Worm (Caenorhabditis elegans) whole organism, late embryonic: Measurements from ENCODE around the gene str-146.

Experiments used
- ceh-19 ChIP-seq: fragments of 200-800 bp; sonication (Bioruptor generic); optimal IDR thresholded peaks from 2 replicates; lab custom pipeline; 2018; ENCODE audit warnings: mild to moderate bottlenecking, missing genetic modification characterization, missing compliant biosample characterization
- ceh-30 ChIP-seq: fragments of 150-350 bp; optimal IDR thresholded peaks from 2 replicates; lab custom pipeline; 2014; ENCODE audit warnings: missing biosample characterization, missing genetic modification characterization
- ceh-9 ChIP-seq: sonication (generic microtip); optimal IDR thresholded peaks from 2 replicates; lab custom pipeline; 2016; ENCODE audit warnings: mild to moderate bottlenecking, missing genetic modification characterization, inconsistent platforms, missing compliant biosample characterization
- dmd-4 ChIP-seq: sonication (generic microtip); optimal IDR thresholded peaks from 2 replicates; lab custom pipeline; 2016; ENCODE audit warnings: borderline replicate concordance, missing genetic modification characterization, missing compliant biosample characterization
- dve-1 ChIP-seq: sonication (generic microtip); optimal IDR thresholded peaks from 2 replicates; lab custom pipeline; 2017; ENCODE audit warnings: antibody characterized with exemption, mild to moderate bottlenecking, missing genetic modification characterization, missing compliant biosample characterization
- madf-2 ChIP-seq: sonication (generic microtip); optimal IDR thresholded peaks from 2 replicates; lab custom pipeline; 2017; ENCODE audit warnings: missing genetic modification characterization, missing compliant biosample characterization
- nhr-11 ChIP-seq: fragments of 150-350 bp; optimal IDR thresholded peaks from 2 replicates; lab custom pipeline; 2014; ENCODE audit warnings: missing biosample characterization, missing genetic modification characterization
- odd-2 ChIP-seq: sonication (generic microtip); optimal IDR thresholded peaks from 2 replicates; lab custom pipeline; 2017; ENCODE audit warnings: antibody characterized with exemption, mild to moderate bottlenecking, missing genetic modification characterization, missing compliant biosample characterization
- pha-4 ChIP-seq: fragments of 150-350 bp; optimal IDR thresholded peaks from 2 replicates; lab custom pipeline; 2018; ENCODE audit warnings: missing biosample characterization, missing genetic modification reagents, missing genetic modification characterization
- rnt-1 ChIP-seq: sonication (generic microtip); optimal IDR thresholded peaks from 2 replicates; lab custom pipeline; 2016; ENCODE audit warnings: missing genetic modification characterization, missing compliant biosample characterization
- sox-2 ChIP-seq: fragments of 200-800 bp; sonication (Bioruptor generic); IDR thresholded peaks from 2 replicates; pipeline ENCODE4 v1.3.6; 2022; ENCODE audit warnings: missing genetic modification reagents, missing genetic modification characterization, missing compliant biosample characterization

- TF ChIP-seq madf-2 (tag; lab: Kevin White, UChicago) = no peak
- TF ChIP-seq rnt-1 (tag; lab: Kevin White, UChicago) = no peak
- TF ChIP-seq dve-1 = no peak
- TF ChIP-seq ceh-19 (GFP tag; lab: Kevin White, UChicago) = no peak
- no peak for TF ChIP-seq sox-2
- no peak for TF ChIP-seq dmd-4 (tag; lab: Kevin White, UChicago)
- TF ChIP-seq ceh-30 = no peak
- TF ChIP-seq nhr-11 (tag; lab: Kevin White, UChicago) = no peak
- no peak for TF ChIP-seq pha-4
- TF ChIP-seq odd-2 (tag; lab: Kevin White, UChicago) = no peak
- TF ChIP-seq ceh-9 (tag; lab: Kevin White, UChicago) = no peak
Observed at ce11 chrV:8098239-8098638, 3.0 kb upstream of the str-146 start, which contains the start of gene str-145.
